Worm (Caenorhabditis elegans): ENCODE measurements around the gene rpl-15.

ce11 chrIV:648362-648761 lies 6.0 kb downstream of the rpl-15 start:
- TF ChIP-seq F13H6.1 (tag; optimal IDR thresholded peaks at IDR 0.05) (no peak), unc-55 (GFP tag; optimal IDR thresholded peaks at IDR 0.05) (no peak), syd-9 (tag; optimal IDR thresholded peaks at IDR 0.05) (no peak), nhr-11 (tag; optimal IDR thresholded peaks at IDR 0.05) (no peak), ceh-6 (GFP tag; optimal IDR thresholded peaks at IDR 0.05) (no peak), nfya-1 (tag; optimal IDR thresholded peaks at IDR 0.05) (no peak), ama-1 (optimal IDR thresholded peaks at IDR 0.05) (no peak)
